Worm (Caenorhabditis elegans) whole organism, L4 larva: ENCODE results near the gene wrm-1.

ENCODE experiments used
- F10B5.3 ChIP-seq: sonication (generic microtip); optimal IDR thresholded peaks from 2 replicates; lab custom pipeline; 2016; ENCODE audit warnings: mild to moderate bottlenecking, missing genetic modification characterization, missing compliant biosample characterization
- Y105C5A.15 ChIP-seq: fragments of 200-800 bp; sonication (Bioruptor generic); IDR thresholded peaks from 2 replicates; pipeline ENCODE4 v1.3.6; 2022; ENCODE audit warnings: missing genetic modification characterization, missing compliant biosample characterization
- aha-1 ChIP-seq: fragments of 150-350 bp; peaks from one replicate; lab custom pipeline; 2014; ENCODE audit warnings: missing biosample characterization, missing genetic modification characterization
- ceh-28 ChIP-seq: fragments of 150-350 bp; optimal IDR thresholded peaks from 2 replicates; lab custom pipeline; 2014; ENCODE audit warnings: missing biosample characterization, missing genetic modification reagents, missing genetic modification characterization
- daf-16 ChIP-seq, 3 experiments: sonication (generic microtip); optimal IDR thresholded peaks; 2 replicates each; lab custom pipeline; 2016 to 2017; ENCODE audit warnings: missing genetic modification characterization in 3 of 3, missing genetic modification reagents in 3 of 3, mild to moderate bottlenecking in 2 of 3, missing compliant biosample characterization in 2 of 3, missing biosample characterization in 1 of 3, moderate library complexity in 1 of 3
- dmd-6 ChIP-seq: fragments of 200-800 bp; sonication (Bioruptor generic); IDR thresholded peaks from 2 replicates; pipeline ENCODE4 v1.3.6; 2022; ENCODE audit warnings: missing genetic modification reagents, missing genetic modification characterization, missing compliant biosample characterization
- dpl-1 ChIP-seq: fragments of 150-350 bp; optimal IDR thresholded peaks from 2 replicates; lab custom pipeline; 2014; ENCODE audit warnings: missing biosample characterization, missing genetic modification reagents, missing genetic modification characterization
- duxl-1 ChIP-seq: sonication (generic microtip); optimal IDR thresholded peaks from 2 replicates; lab custom pipeline; 2016; ENCODE audit warnings: mild to moderate bottlenecking, missing genetic modification characterization, moderate library complexity, missing compliant biosample characterization; ENCODE audit not compliant: poor library complexity
- dve-1 ChIP-seq: sonication (generic microtip); optimal IDR thresholded peaks from 2 replicates; lab custom pipeline; 2017; ENCODE audit warnings: antibody characterized with exemption, mild to moderate bottlenecking, missing genetic modification characterization, missing compliant biosample characterization; ENCODE audit not compliant: insufficient read depth
- gei-8 ChIP-seq: fragments of 200-800 bp; sonication (Bioruptor generic); optimal IDR thresholded peaks from 2 replicates; lab custom pipeline; 2018; ENCODE audit warnings: mild to moderate bottlenecking, missing genetic modification characterization, missing compliant biosample characterization
- hlh-11 ChIP-seq: fragments of 200-800 bp; sonication (Bioruptor generic); optimal IDR thresholded peaks from 2 replicates; lab custom pipeline; 2018; ENCODE audit warnings: mild to moderate bottlenecking, missing genetic modification characterization, missing compliant biosample characterization
- lin-15B ChIP-seq: fragments of 150-350 bp; sonication (generic microtip); optimal IDR thresholded peaks from 3 replicates; lab custom pipeline; 2014; ENCODE audit warnings: missing biosample characterization, missing genetic modification characterization
- lin-29 ChIP-seq: fragments of 200-800 bp; sonication (Bioruptor generic); IDR thresholded peaks from 2 replicates; pipeline ENCODE4 v1.3.6; 2022; ENCODE audit warnings: missing genetic modification reagents, missing genetic modification characterization, missing compliant biosample characterization
- lin-38 ChIP-seq: fragments of 200-800 bp; sonication (Bioruptor generic); IDR thresholded peaks from 2 replicates; pipeline ENCODE4 v1.3.6; 2022; ENCODE audit warnings: missing genetic modification reagents, missing genetic modification characterization, missing compliant biosample characterization
- lin-39 ChIP-seq: fragments of 150-350 bp; optimal IDR thresholded peaks from 2 replicates; lab custom pipeline; 2014; ENCODE audit warnings: missing biosample characterization, missing genetic modification reagents, missing genetic modification characterization
- lir-3 ChIP-seq: sonication (generic microtip); optimal IDR thresholded peaks from 2 replicates; lab custom pipeline; 2016; ENCODE audit warnings: mild to moderate bottlenecking, missing genetic modification characterization, missing compliant biosample characterization
- madf-5 ChIP-seq, 2 experiments: fragments of 200-800 bp; sonication (Bioruptor generic); IDR thresholded peaks; 2 replicates each; pipeline ENCODE4 v1.3.6; 2022; ENCODE audit warnings: missing compliant biosample characterization in 2 of 2, missing genetic modification characterization in 2 of 2
- mdt-29 ChIP-seq: fragments of 200-800 bp; sonication (Bioruptor generic); IDR thresholded peaks from 2 replicates; pipeline ENCODE4 v1.3.6; 2022; ENCODE audit warnings: missing genetic modification reagents, missing genetic modification characterization, missing compliant biosample characterization
- mxl-2 ChIP-seq: fragments of 200-800 bp; sonication (Bioruptor generic); conservative IDR thresholded peaks from 2 replicates; pipeline ENCODE4 v1.3.6; 2022; ENCODE audit warnings: missing genetic modification reagents, missing genetic modification characterization, missing compliant biosample characterization
- mxl-3 ChIP-seq: fragments of 200-800 bp; sonication (Bioruptor generic); optimal IDR thresholded peaks from 2 replicates; lab custom pipeline; 2018; ENCODE audit warnings: mild to moderate bottlenecking, missing genetic modification characterization, missing compliant biosample characterization
- nhr-10 ChIP-seq: fragments of 150-350 bp; optimal IDR thresholded peaks from 2 replicates; lab custom pipeline; 2014; ENCODE audit warnings: missing biosample characterization, missing genetic modification characterization
- nhr-102 ChIP-seq: sonication (generic microtip); optimal IDR thresholded peaks from 2 replicates; lab custom pipeline; 2016; ENCODE audit warnings: mild to moderate bottlenecking, missing genetic modification characterization, moderate library complexity, missing compliant biosample characterization
- nhr-11 ChIP-seq: fragments of 150-350 bp; optimal IDR thresholded peaks from 2 replicates; lab custom pipeline; 2014; ENCODE audit warnings: missing biosample characterization, missing genetic modification characterization
- nhr-28 ChIP-seq: fragments of 150-350 bp; optimal IDR thresholded peaks from 2 replicates; lab custom pipeline; 2014; ENCODE audit warnings: missing biosample characterization, missing genetic modification characterization
- nhr-42 ChIP-seq: fragments of 200-800 bp; sonication (Bioruptor generic); IDR thresholded peaks from 2 replicates; pipeline ENCODE4 v1.3.6; 2022; ENCODE audit warnings: missing genetic modification characterization, missing compliant biosample characterization
- nhr-48 ChIP-seq: sonication (generic microtip); optimal IDR thresholded peaks from 2 replicates; lab custom pipeline; 2016; ENCODE audit warnings: mild to moderate bottlenecking, missing genetic modification characterization, missing compliant biosample characterization
- php-3 ChIP-seq: fragments of 200-800 bp; sonication (Bioruptor generic); IDR thresholded peaks from 2 replicates; pipeline ENCODE4 v1.3.6; 2022; ENCODE audit warnings: missing genetic modification reagents, missing genetic modification characterization, missing compliant biosample characterization
- pqm-1 ChIP-seq: sonication (generic microtip); optimal IDR thresholded peaks from 2 replicates; lab custom pipeline; 2017; ENCODE audit warnings: missing biosample characterization, missing genetic modification characterization
- saeg-2 ChIP-seq: fragments of 200-800 bp; sonication (Bioruptor generic); IDR thresholded peaks from 2 replicates; pipeline ENCODE4 v1.3.6; 2022; ENCODE audit warnings: missing genetic modification reagents, missing genetic modification characterization, missing compliant biosample characterization
- skn-1 ChIP-seq: fragments of 150-350 bp; optimal IDR thresholded peaks from 2 replicates; lab custom pipeline; 2014; ENCODE audit warnings: missing biosample characterization, missing genetic modification characterization
- spr-1 ChIP-seq: sonication (generic microtip); optimal IDR thresholded peaks from 2 replicates; lab custom pipeline; 2016; ENCODE audit warnings: mild to moderate bottlenecking, missing genetic modification characterization, missing compliant biosample characterization
- zfp-2 ChIP-seq: sonication (generic microtip); optimal IDR thresholded peaks from 2 replicates; lab custom pipeline; 2016; ENCODE audit warnings: mild to moderate bottlenecking, missing genetic modification characterization, missing compliant biosample characterization
- zip-11 ChIP-seq: fragments of 200-800 bp; sonication (Bioruptor generic); IDR thresholded peaks from 2 replicates; pipeline ENCODE4 v1.3.6; 2022; ENCODE audit warnings: missing genetic modification characterization, missing compliant biosample characterization
- ztf-7 ChIP-seq: fragments of 150-350 bp; optimal IDR thresholded peaks from 2 replicates; lab custom pipeline; 2014; ENCODE audit warnings: missing biosample characterization, missing genetic modification characterization

The wrm-1 gene

DNA sequence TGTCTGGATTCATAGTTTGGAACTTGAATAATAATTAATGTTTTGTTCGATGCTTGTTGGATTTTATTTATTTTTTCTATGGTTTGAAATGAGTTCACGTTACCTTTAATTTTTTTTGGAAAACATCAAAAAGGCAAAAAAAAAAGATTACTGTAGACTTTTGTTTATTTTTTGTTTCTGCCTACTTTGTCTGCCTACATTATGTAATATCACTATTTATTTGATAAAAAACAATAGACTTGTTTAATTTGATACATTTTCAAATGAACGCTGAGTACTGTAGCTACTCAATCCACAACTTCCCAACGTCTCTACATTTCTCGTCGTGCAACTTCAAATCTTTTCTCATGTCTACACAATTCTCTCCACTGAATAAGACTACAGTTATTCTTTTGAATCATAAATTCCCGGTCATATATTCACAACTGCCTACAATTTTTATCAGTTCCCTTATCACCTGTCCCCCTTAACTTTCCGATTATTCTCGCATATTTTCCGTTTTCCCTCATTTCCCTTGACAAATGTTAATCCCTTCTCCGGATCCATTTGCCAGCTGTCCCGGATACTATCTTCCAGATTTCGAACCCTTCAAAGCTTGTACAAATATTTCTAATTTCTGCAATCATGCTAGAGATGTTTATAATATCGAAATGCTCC is 8.5 kb downstream of the wrm-1 start, which contains the start of the genes B0244.9 and B0244.7:
B0244.9 (minus strand) TSS at position 51 of the 657 bp plus-strand sequence.
B0244.7 (plus strand) TSS at position 522 of the 657 bp plus-strand sequence.
- no peak for TF ChIP-seq ceh-28 (tag; lab: Kevin White, UChicago)
- TF ChIP-seq pqm-1 (tag; lab: Kevin White, UChicago), result peak; percentile 56
- no peak for TF ChIP-seq nhr-42 (GFP tag; lab: Robert Waterston, UW)
- no peak for TF ChIP-seq Y105C5A.15 (GFP tag; lab: Robert Waterston, UW)
- peak; percentile 62 for TF ChIP-seq nhr-28 (tag; lab: Kevin White, UChicago)
- no peak for TF ChIP-seq daf-16 (GFP tag; optimal IDR thresholded peaks at IDR 0.05; lab: Kevin White, UChicago)
- TF ChIP-seq daf-16 (tag; optimal IDR thresholded peaks at IDR 0.05; lab: Kevin White, UChicago), result no peak
- TF ChIP-seq spr-1, result no peak
- TF ChIP-seq mxl-2 (GFP tag; lab: Robert Waterston, UW), result no peak
- no peak for TF ChIP-seq madf-5 (GFP tag; IDR thresholded peaks at IDR 0.05; lab: Robert Waterston, UW)

DNA sequence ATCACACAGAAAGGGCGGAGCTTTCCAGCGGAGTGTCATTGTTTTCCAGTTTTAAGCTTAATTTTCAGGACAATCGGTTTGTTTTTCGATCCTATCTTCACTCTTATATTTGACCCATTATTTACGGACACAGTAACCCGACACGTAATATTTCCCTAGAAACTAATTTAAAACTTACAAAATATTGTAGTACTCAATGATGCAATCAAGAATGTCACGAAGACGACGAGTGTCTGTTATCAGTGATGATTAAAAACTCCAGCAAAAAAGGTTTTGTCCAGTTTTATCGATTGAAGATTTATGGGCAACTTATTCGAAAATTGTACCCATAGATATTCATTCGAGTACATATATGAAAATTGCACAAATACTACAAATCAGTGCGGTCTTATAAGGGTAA is 10.3 kb downstream of the wrm-1 start, which contains the start of gene B0244.17:
B0244.17 (plus strand) TSS at position 301 of the 400 bp plus-strand sequence.
- TF ChIP-seq nhr-28 (tag; lab: Kevin White, UChicago), result peak; percentile 37
- no peak for TF ChIP-seq ztf-7 (tag; lab: Kevin White, UChicago)
- TF ChIP-seq, all 104 proteins: peak for 1

DNA sequence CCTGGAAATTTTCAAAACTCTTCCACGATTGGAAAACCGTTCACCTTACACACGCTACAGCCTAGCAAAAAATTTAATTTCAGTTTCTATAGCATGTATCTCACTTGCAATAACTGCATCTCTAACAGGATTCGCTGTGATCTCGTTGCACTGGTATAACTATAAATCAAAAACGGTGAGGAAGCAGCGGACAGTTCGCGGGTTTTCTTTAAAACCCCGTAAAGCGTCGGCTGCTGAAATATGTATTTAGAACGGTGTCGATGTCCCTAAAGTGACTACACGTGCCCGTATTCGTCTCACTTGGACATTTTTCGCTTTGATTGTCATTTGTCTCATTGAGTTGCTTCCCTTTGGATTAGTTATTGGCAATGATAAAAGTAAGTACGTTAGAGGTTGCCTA is 11.7 kb downstream of the wrm-1 start:
- TF ChIP-seq aha-1 (tag; lab: Kevin White, UChicago), result peak; percentile 73
- TF ChIP-seq lin-38 (GFP tag; lab: Robert Waterston, UW), result no peak
- TF ChIP-seq, all 104 proteins: peak for 1

DNA sequence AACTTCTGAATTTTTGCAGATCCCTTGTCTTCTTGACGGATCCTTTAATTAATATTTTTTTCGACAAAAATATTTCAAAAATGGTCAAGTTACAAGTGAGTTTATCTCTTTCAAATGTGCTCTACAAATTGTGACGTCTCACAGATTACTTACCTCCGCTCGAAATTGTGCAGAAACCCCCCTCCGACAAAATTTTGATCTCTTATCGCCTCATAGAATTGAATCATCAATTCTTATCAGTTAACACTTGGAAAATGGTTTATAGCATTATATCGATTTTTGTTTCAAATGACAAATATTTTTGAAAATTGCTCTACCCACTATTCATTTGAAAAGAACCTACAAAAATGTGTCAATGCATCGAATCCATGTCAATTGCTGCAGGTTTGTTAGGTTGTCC is 12.3 kb downstream of the wrm-1 start, which contains the start of gene B0244.10:
B0244.10 (plus strand) TSS at position 254 of the 400 bp plus-strand sequence.
- TF ChIP-seq pqm-1 (tag; lab: Kevin White, UChicago) (peak; percentile 84), aha-1 (tag; lab: Kevin White, UChicago) (no peak), php-3 (GFP tag; lab: Robert Waterston, UW) (peak; percentile 49; the same call in 1 of the 2 replicates), dmd-6 (peak; percentile 84), nhr-48 (tag; lab: Kevin White, UChicago) (no peak), zfp-2 (tag; lab: Kevin White, UChicago) (no peak), dve-1 (tag; lab: Kevin White, UChicago) (peak; percentile 63), saeg-2 (no peak), nhr-28 (tag; lab: Kevin White, UChicago) (peak; percentile 71), hlh-11 (tag; lab: Kevin White, UChicago) (peak; percentile 38), mxl-3 (GFP tag; lab: Kevin White, UChicago) (no peak), dpl-1 (no peak), lin-39 (tag; lab: Kevin White, UChicago) (no peak), daf-16 (GFP tag; optimal IDR thresholded peaks at IDR 0.05; lab: Kevin White, UChicago) (no peak), daf-16 (tag; optimal IDR thresholded peaks at IDR 0.05; lab: Kevin White, UChicago) (peak; percentile 27)
- TF ChIP-seq, all 104 proteins: peak for 7

DNA sequence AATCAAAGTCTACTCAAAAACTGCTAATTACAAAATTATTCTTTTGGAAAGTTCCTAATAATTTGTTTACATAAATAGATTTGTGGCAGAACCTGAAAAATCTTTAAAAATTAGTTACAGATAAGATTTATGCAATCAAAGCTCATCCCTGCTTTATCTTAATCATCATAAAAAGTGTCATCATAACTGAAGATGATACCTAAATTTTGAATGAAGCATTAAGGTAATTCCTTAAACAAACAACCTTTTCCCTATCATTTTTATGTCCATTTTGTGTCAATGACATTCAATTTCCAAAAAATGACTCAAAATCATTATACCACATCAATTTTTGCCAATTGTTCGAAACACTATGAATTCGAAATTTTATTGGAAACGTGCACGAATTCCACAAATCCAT is 15.1 kb downstream of the wrm-1 start, which contains the start of gene B0244.6:
B0244.6 (plus strand) TSS at position 301 of the 400 bp plus-strand sequence.
- TF ChIP-seq dve-1 (tag; lab: Kevin White, UChicago) (peak; percentile 10), mxl-2 (GFP tag; lab: Robert Waterston, UW) (no peak)

DNA sequence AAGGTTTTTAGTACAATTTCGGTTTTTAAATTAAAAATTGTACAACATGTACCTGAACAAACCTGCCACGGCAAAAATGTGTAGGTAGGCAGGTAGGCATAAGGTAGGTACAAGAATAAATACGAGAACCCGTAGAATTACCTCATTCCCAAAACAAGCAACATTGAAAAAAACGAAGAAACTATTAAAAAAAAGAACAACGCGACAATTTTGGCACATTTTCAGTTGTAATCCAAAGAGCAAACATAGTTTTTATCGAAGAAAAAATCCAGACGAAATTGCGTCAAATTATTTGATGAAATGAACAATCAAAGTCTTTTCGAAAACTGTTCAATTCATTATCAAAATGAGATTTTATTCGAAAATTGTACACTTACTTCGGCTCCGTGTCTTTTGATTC is 18.0 kb downstream of the wrm-1 start, which contains the start of gene B0244.16:
B0244.16 (plus strand) TSS at position 301 of the 400 bp plus-strand sequence.
- no peak for TF ChIP-seq nhr-10 (tag; lab: Kevin White, UChicago)
- TF ChIP-seq, all 104 proteins: peak for 0

DNA sequence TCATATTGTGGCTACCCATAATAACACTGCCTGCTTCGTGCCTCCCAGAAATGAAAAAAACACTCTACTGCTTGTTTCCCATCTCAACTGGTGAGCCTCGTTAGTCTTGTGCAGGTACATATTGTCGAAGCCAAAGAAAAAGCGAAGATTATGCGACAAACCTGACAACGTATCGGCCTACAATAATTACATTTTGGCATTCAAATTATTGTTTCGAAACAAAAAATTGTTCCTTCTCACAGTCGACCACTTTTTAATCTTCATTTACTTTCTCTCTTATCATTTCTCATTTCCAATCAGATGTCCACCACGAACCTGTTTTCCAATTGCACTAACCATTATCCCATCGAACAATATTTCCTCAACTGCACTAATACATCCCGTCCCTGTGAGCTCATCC is 20.4 kb downstream of the wrm-1 start, which contains the start of gene B0244.15:
B0244.15 (plus strand) TSS at position 301 of the 400 bp plus-strand sequence.
- TF ChIP-seq F10B5.3 (tag; lab: Kevin White, UChicago) (no peak), dve-1 (tag; lab: Kevin White, UChicago) (no peak), lin-29 (GFP tag; lab: Robert Waterston, UW) (no peak), lir-3 (no peak), nhr-102 (tag; lab: Kevin White, UChicago) (no peak), lin-15B (no peak), skn-1 (tag; lab: Kevin White, UChicago) (no peak), duxl-1 (tag; lab: Kevin White, UChicago) (no peak), gei-8 (GFP tag; lab: Kevin White, UChicago) (no peak), nhr-11 (tag; lab: Kevin White, UChicago) (no peak), mdt-29 (GFP tag; lab: Robert Waterston, UW) (no peak), dpl-1 (no peak), zip-11 (GFP tag; lab: Robert Waterston, UW) (no peak)
